Worm (Caenorhabditis elegans) whole organism, late embryonic: Measurements from ENCODE around the gene vap-1.

Source experiments
- ceh-24 ChIP-seq: sonication (generic microtip); optimal IDR thresholded peaks from 2 replicates; lab custom pipeline; 2016; ENCODE audit warnings: mild to moderate bottlenecking, missing genetic modification characterization, missing compliant biosample characterization
- madf-2 ChIP-seq: sonication (generic microtip); optimal IDR thresholded peaks from 2 replicates; lab custom pipeline; 2017; ENCODE audit warnings: missing genetic modification characterization, missing compliant biosample characterization
- pqm-1 ChIP-seq: sonication (generic microtip); optimal IDR thresholded peaks from 2 replicates; lab custom pipeline; 2016; ENCODE audit warnings: missing genetic modification characterization, missing compliant biosample characterization
- tbx-2 ChIP-seq: sonication (generic microtip); optimal IDR thresholded peaks from 2 replicates; lab custom pipeline; 2016; ENCODE audit warnings: missing genetic modification characterization, missing compliant biosample characterization
- unc-55 ChIP-seq: sonication (generic microtip); optimal IDR thresholded peaks from 2 replicates; lab custom pipeline; 2017; ENCODE audit warnings: missing biosample characterization, missing genetic modification reagents, missing genetic modification characterization
- unc-86 ChIP-seq: sonication (generic microtip); optimal IDR thresholded peaks from 2 replicates; lab custom pipeline; 2016; ENCODE audit warnings: missing genetic modification characterization, missing compliant biosample characterization

DNA sequence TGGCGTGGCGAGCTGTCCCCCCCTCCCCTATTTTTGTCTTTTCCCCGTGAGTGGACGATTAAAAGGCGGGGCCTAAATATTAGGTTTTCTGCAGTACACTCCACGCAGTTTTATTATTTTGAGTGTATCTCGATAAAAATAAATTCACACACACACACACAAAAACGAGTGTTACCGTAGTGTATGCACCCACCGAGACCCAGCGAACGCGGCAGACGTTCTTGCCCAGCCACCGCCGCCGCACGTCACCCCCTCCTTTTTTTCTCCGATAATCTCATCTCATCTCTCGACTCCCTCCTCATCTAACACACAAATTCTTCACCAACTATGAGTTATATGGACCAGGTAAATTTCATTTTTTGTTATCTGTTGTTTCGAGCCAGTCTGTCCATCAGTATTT is 37.9 kb upstream of the vap-1 start, which contains the start of gene fubl-3:
- TF ChIP-seq tbx-2 (tag; lab: Kevin White, UChicago) (no peak), unc-86 (tag; lab: Kevin White, UChicago) (no peak), ceh-24 (tag; lab: Kevin White, UChicago) (no peak), pqm-1 (tag; lab: Kevin White, UChicago) (no peak), madf-2 (tag; lab: Kevin White, UChicago) (no peak), unc-55 (GFP tag; lab: Kevin White, UChicago) (no peak)
